Worm (Caenorhabditis elegans) whole organism, midembryonic: ENCODE data around the gene lrr-1.

Experiments
- T22C8.4 ChIP-seq: fragments of 200-800 bp; sonication (Bioruptor generic); IDR thresholded peaks from 2 replicates; pipeline ENCODE4 v1.3.6; 2022; ENCODE audit warnings: missing genetic modification characterization, missing compliant biosample characterization
- cog-1 ChIP-seq: sonication (generic microtip); optimal IDR thresholded peaks from 2 replicates; lab custom pipeline; 2016; ENCODE audit warnings: missing genetic modification characterization, missing compliant biosample characterization
- flt-1 ChIP-seq: fragments of 200-800 bp; sonication (Bioruptor generic); IDR thresholded peaks from 2 replicates; pipeline ENCODE4 v1.3.6; 2022; ENCODE audit warnings: missing genetic modification characterization, missing compliant biosample characterization
- klf-2 ChIP-seq: fragments of 200-800 bp; sonication (Bioruptor generic); conservative IDR thresholded peaks from 2 replicates; pipeline ENCODE4 v1.3.6; 2022; ENCODE audit warnings: missing genetic modification reagents, missing genetic modification characterization, missing compliant biosample characterization
- med-1 ChIP-seq: sonication (generic microtip); optimal IDR thresholded peaks from 2 replicates; lab custom pipeline; 2017; ENCODE audit warnings: missing genetic modification characterization, mild to moderate bottlenecking, missing compliant biosample characterization, antibody characterized with exemption, missing genetic modification reagents; ENCODE audit not compliant: insufficient read depth
- ref-1 ChIP-seq: fragments of 200-800 bp; sonication (Bioruptor generic); conservative IDR thresholded peaks from 2 replicates; pipeline ENCODE4 v1.3.6; 2022; ENCODE audit warnings: missing genetic modification reagents, missing genetic modification characterization, missing compliant biosample characterization
- tab-1 ChIP-seq: fragments of 200-800 bp; sonication (Bioruptor generic); IDR thresholded peaks from 2 replicates; pipeline ENCODE4 v1.3.6; 2022; ENCODE audit warnings: missing genetic modification characterization, missing compliant biosample characterization
- ztf-23 ChIP-seq: fragments of 200-800 bp; sonication (Bioruptor generic); IDR thresholded peaks from 2 replicates; pipeline ENCODE4 v1.3.6; 2022; ENCODE audit warnings: missing genetic modification reagents, missing genetic modification characterization, missing compliant biosample characterization
- ztf-29 ChIP-seq: fragments of 200-800 bp; sonication (Bioruptor generic); IDR thresholded peaks from 2 replicates; pipeline ENCODE4 v1.3.6; 2022; ENCODE audit warnings: missing genetic modification reagents, missing genetic modification characterization, missing compliant biosample characterization

- TF ChIP-seq flt-1 (GFP tag; lab: Robert Waterston, UW): no peak
- TF ChIP-seq tab-1: no peak
- no peak for TF ChIP-seq ztf-29 (GFP tag; lab: Robert Waterston, UW)
- no peak for TF ChIP-seq ref-1 (GFP tag; lab: Robert Waterston, UW)
- no peak for TF ChIP-seq med-1
- TF ChIP-seq klf-2 (GFP tag; lab: Robert Waterston, UW): no peak
- TF ChIP-seq cog-1: no peak
- TF ChIP-seq ztf-23: no peak
- TF ChIP-seq T22C8.4 (GFP tag; lab: Robert Waterston, UW): no peak
Measured at ce11 chrII:5014399-5014798, 21.8 kb downstream of the lrr-1 start, which contains the start of gene F59A6.2.
